Worm (Caenorhabditis elegans) whole organism, early embryonic: Measurements from ENCODE around the gene F41E6.17.

ENCODE experiments used
- ceh-13 ChIP-seq: fragments of 200-800 bp; sonication (Bioruptor generic); optimal IDR thresholded peaks from 2 replicates; lab custom pipeline; 2018; ENCODE audit warnings: mild to moderate bottlenecking, missing genetic modification characterization, missing compliant biosample characterization
- flt-1 ChIP-seq: fragments of 200-800 bp; sonication (Bioruptor generic); IDR thresholded peaks from 2 replicates; pipeline ENCODE4 v1.3.6; 2022; ENCODE audit warnings: missing genetic modification characterization, missing compliant biosample characterization

DNA sequence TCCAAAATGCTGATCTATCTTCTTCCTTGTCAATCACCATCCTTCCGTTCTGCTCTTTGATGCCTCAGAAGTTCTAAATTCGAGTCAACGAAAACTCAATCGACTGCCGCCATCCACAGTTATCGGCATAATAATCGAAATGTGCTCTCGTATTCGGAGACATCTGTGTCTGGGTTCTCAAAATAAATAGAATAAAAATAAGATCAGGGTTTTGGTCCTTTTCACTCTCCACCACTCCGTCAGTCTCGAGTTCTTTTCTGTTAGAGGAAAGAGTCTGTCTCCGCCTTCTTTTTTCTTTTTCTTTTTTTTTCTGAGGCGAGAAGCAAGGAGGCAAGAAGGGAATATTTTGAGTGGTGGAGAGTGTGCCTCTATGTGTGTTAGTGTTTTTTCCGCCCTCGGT lies at the start of gene F41E6.17:
- TF ChIP-seq flt-1 = no peak
- TF ChIP-seq ceh-13 = no peak
